Worm (Caenorhabditis elegans): ENCODE results near the gene sra-38.

ce11 chrX:13936719-13937118 lies 36.8 kb upstream of the sra-38 start:
- TF ChIP-seq ceh-9 (tag; optimal IDR thresholded peaks at IDR 0.05) (no peak), madf-2 (tag; optimal IDR thresholded peaks at IDR 0.05) (no peak), npax-4 (tag; optimal IDR thresholded peaks at IDR 0.05) (no peak), hlh-30 (tag; optimal IDR thresholded peaks at IDR 0.05; ENCODE audit: insufficient read depth) (no peak), Y22D7AL.16 (tag; optimal IDR thresholded peaks at IDR 0.05) (no peak), nhr-11 (tag; optimal IDR thresholded peaks at IDR 0.05) (no peak), nfya-1 (tag; optimal IDR thresholded peaks at IDR 0.05) (no peak), ets-4 (tag; optimal IDR thresholded peaks at IDR 0.05) (no peak), mec-3 (tag; optimal IDR thresholded peaks at IDR 0.05; ENCODE audit: borderline replicate concordance) (no peak), ceh-22 (tag; optimal IDR thresholded peaks at IDR 0.05) (no peak), unc-55 (GFP tag; optimal IDR thresholded peaks at IDR 0.05) (no peak)

Data from whole organism, late embryonic.